Worm (Caenorhabditis elegans) whole organism, L3 larva: Measurements from ENCODE around the gene ZK84.5.

ENCODE experiments used
- R02D3.7 ChIP-seq: fragments of 150-350 bp; optimal IDR thresholded peaks from 2 replicates; lab custom pipeline; 2014; ENCODE audit warnings: missing biosample characterization, missing genetic modification characterization
- ZK546.5 ChIP-seq: sonication (generic microtip); optimal IDR thresholded peaks from 2 replicates; lab custom pipeline; 2017; ENCODE audit warnings: missing biosample characterization, missing genetic modification characterization
- aly-2 ChIP-seq: fragments of 150-350 bp; optimal IDR thresholded peaks from 2 replicates; lab custom pipeline; 2014; ENCODE audit warnings: missing biosample characterization, missing genetic modification characterization
- ama-1 ChIP-seq: fragments of 150-350 bp; optimal IDR thresholded peaks from 2 replicates; lab custom pipeline; 2018
- ceh-16 ChIP-seq: sonication (generic microtip); optimal IDR thresholded peaks from 2 replicates; lab custom pipeline; 2017; ENCODE audit warnings: missing biosample characterization, missing genetic modification characterization
- ceh-28 ChIP-seq: fragments of 150-350 bp; optimal IDR thresholded peaks from 2 replicates; lab custom pipeline; 2014; ENCODE audit warnings: missing biosample characterization, missing genetic modification reagents, missing genetic modification characterization
- ceh-9 ChIP-seq: sonication (generic microtip); optimal IDR thresholded peaks from 2 replicates; lab custom pipeline; 2018; ENCODE audit warnings: missing biosample characterization, missing genetic modification characterization
- daf-12 ChIP-seq: fragments of 150-350 bp; optimal IDR thresholded peaks from 2 replicates; lab custom pipeline; 2014; ENCODE audit warnings: missing biosample characterization, missing genetic modification reagents, missing genetic modification characterization
- egl-5 ChIP-seq: fragments of 150-350 bp; optimal IDR thresholded peaks from 2 replicates; lab custom pipeline; 2017; ENCODE audit warnings: missing biosample characterization, missing genetic modification reagents, missing genetic modification characterization, inconsistent platforms
- elt-1 ChIP-seq: fragments of 150-350 bp; optimal IDR thresholded peaks from 2 replicates; lab custom pipeline; 2014; ENCODE audit warnings: missing biosample characterization, missing genetic modification characterization
- elt-2 ChIP-seq: sonication (generic microtip); optimal IDR thresholded peaks from 2 replicates; lab custom pipeline; 2016; ENCODE audit warnings: missing genetic modification reagents, mild to moderate bottlenecking, missing genetic modification characterization, missing compliant biosample characterization
- eor-1 ChIP-seq, 2 experiments: fragments of 150-350 bp; optimal IDR thresholded peaks; 2 replicates each; lab custom pipeline; 2014 to 2018; ENCODE audit warnings: missing biosample characterization in 2 of 2, missing genetic modification characterization in 2 of 2
- fkh-10 ChIP-seq: sonication (generic microtip); optimal IDR thresholded peaks from 2 replicates; lab custom pipeline; 2017; ENCODE audit warnings: missing biosample characterization, missing genetic modification reagents, missing genetic modification characterization
- fkh-2 ChIP-seq: fragments of 150-350 bp; optimal IDR thresholded peaks from 2 replicates; lab custom pipeline; 2014; ENCODE audit warnings: missing biosample characterization, missing genetic modification reagents, missing genetic modification characterization
- fos-1 ChIP-seq: fragments of 150-350 bp; optimal IDR thresholded peaks from 2 replicates; lab custom pipeline; 2014; ENCODE audit warnings: missing biosample characterization, missing genetic modification characterization
- hmg-11 ChIP-seq: sonication (generic microtip); optimal IDR thresholded peaks from 2 replicates; lab custom pipeline; 2016; ENCODE audit warnings: missing genetic modification characterization, missing compliant biosample characterization
- jun-1 ChIP-seq: fragments of 150-350 bp; optimal IDR thresholded peaks from 2 replicates; lab custom pipeline; 2014; ENCODE audit warnings: missing biosample characterization, missing genetic modification reagents, missing genetic modification characterization
- lin-15B ChIP-seq: fragments of 150-350 bp; optimal IDR thresholded peaks from 2 replicates; lab custom pipeline; 2014; ENCODE audit warnings: missing biosample characterization, missing genetic modification characterization
- lin-39 ChIP-seq: fragments of 150-350 bp; optimal IDR thresholded peaks from 2 replicates; lab custom pipeline; 2018; ENCODE audit warnings: missing biosample characterization, missing genetic modification reagents, missing genetic modification characterization
- lsy-12 ChIP-seq: sonication (generic microtip); optimal IDR thresholded peaks from 2 replicates; lab custom pipeline; 2016; ENCODE audit warnings: mild to moderate bottlenecking, missing genetic modification characterization, missing compliant biosample characterization
- mdl-1 ChIP-seq: fragments of 150-350 bp; optimal IDR thresholded peaks from 2 replicates; lab custom pipeline; 2014; ENCODE audit warnings: missing biosample characterization, missing genetic modification characterization
- mml-1 ChIP-seq: fragments of 150-350 bp; sonication (generic microtip); optimal IDR thresholded peaks from 3 replicates; lab custom pipeline; 2014; ENCODE audit warnings: missing biosample characterization, missing genetic modification characterization
- nfya-1 ChIP-seq: sonication (generic microtip); optimal IDR thresholded peaks from 2 replicates; lab custom pipeline; 2017; ENCODE audit warnings: missing genetic modification characterization, mild to moderate bottlenecking, missing compliant biosample characterization, antibody characterized with exemption, moderate library complexity; ENCODE audit not compliant: insufficient read depth
- nhr-11 ChIP-seq: fragments of 150-350 bp; optimal IDR thresholded peaks from 2 replicates; lab custom pipeline; 2014; ENCODE audit warnings: missing biosample characterization, missing genetic modification characterization
- nhr-12 ChIP-seq: fragments of 150-350 bp; optimal IDR thresholded peaks from 2 replicates; lab custom pipeline; 2014; ENCODE audit warnings: missing biosample characterization, missing genetic modification characterization
- nhr-23 ChIP-seq: fragments of 150-350 bp; optimal IDR thresholded peaks from 2 replicates; lab custom pipeline; 2014; ENCODE audit warnings: missing biosample characterization, missing genetic modification reagents, missing genetic modification characterization
- nhr-237 ChIP-seq: fragments of 150-350 bp; optimal IDR thresholded peaks from 2 replicates; lab custom pipeline; 2014; ENCODE audit warnings: missing biosample characterization, missing genetic modification characterization
- nhr-25 ChIP-seq: sonication (generic microtip); optimal IDR thresholded peaks from 2 replicates; lab custom pipeline; 2017; ENCODE audit warnings: missing biosample characterization, missing genetic modification characterization
- nhr-28 ChIP-seq: fragments of 150-350 bp; optimal IDR thresholded peaks from 2 replicates; lab custom pipeline; 2014; ENCODE audit warnings: missing biosample characterization, missing genetic modification characterization
- nhr-43 ChIP-seq: sonication (generic microtip); optimal IDR thresholded peaks from 2 replicates; lab custom pipeline; 2016; ENCODE audit warnings: mild to moderate bottlenecking, missing genetic modification characterization, missing compliant biosample characterization; ENCODE audit not compliant: poor library complexity, severe bottlenecking
- nhr-67 ChIP-seq: fragments of 150-350 bp; optimal IDR thresholded peaks from 2 replicates; lab custom pipeline; 2014; ENCODE audit warnings: missing biosample characterization, missing genetic modification characterization
- pha-4 ChIP-seq: fragments of 150-350 bp; optimal IDR thresholded peaks from 2 replicates; lab custom pipeline; 2014; ENCODE audit warnings: missing biosample characterization, missing genetic modification reagents, missing genetic modification characterization
- pqm-1 ChIP-seq: fragments of 150-350 bp; optimal IDR thresholded peaks from 2 replicates; lab custom pipeline; 2017; ENCODE audit warnings: missing biosample characterization, missing genetic modification characterization, inconsistent platforms
- sea-2 ChIP-seq: fragments of 150-350 bp; sonication (generic microtip); optimal IDR thresholded peaks from 4 replicates; lab custom pipeline; 2014; ENCODE audit warnings: missing biosample characterization, missing genetic modification reagents, missing genetic modification characterization
- skn-1 ChIP-seq: fragments of 150-350 bp; optimal IDR thresholded peaks from 2 replicates; lab custom pipeline; 2014; ENCODE audit warnings: missing biosample characterization, missing genetic modification characterization
- snpc-4 ChIP-seq: fragments of 150-350 bp; optimal IDR thresholded peaks from 2 replicates; lab custom pipeline; 2014; ENCODE audit warnings: missing biosample characterization, missing genetic modification characterization
- tbx-2 ChIP-seq: sonication (generic microtip); optimal IDR thresholded peaks from 2 replicates; lab custom pipeline; 2016; ENCODE audit warnings: mild to moderate bottlenecking, missing genetic modification characterization, missing compliant biosample characterization
- unc-39 ChIP-seq: sonication (generic microtip); optimal IDR thresholded peaks from 4 replicates; lab custom pipeline; 2017; ENCODE audit warnings: missing biosample characterization, missing genetic modification characterization
- unc-62 ChIP-seq: fragments of 150-350 bp; sonication (generic microtip); optimal IDR thresholded peaks from 4 replicates; lab custom pipeline; 2014; ENCODE audit warnings: missing biosample characterization, missing genetic modification reagents, missing genetic modification characterization
- zag-1 ChIP-seq: fragments of 150-350 bp; optimal IDR thresholded peaks from 2 replicates; lab custom pipeline; 2014; ENCODE audit warnings: missing biosample characterization, missing genetic modification characterization
- ztf-11 ChIP-seq: fragments of 150-350 bp; optimal IDR thresholded peaks from 2 replicates; lab custom pipeline; 2014; ENCODE audit warnings: missing biosample characterization, missing genetic modification characterization
- ztf-4 ChIP-seq: fragments of 150-350 bp; optimal IDR thresholded peaks from 2 replicates; lab custom pipeline; 2014; ENCODE audit warnings: missing biosample characterization, missing genetic modification characterization

The ZK84.5 gene

ce11 chrII:6055927-6056326, 39.6 kb upstream of the ZK84.5 start, which contains the start of gene R12C12.7:
R12C12.7 (minus strand) TSS chrII:6055985.
- no peak for TF ChIP-seq fos-1 (tag; lab: Kevin White, UChicago)
- peak; percentile 3 for TF ChIP-seq elt-2 (tag; lab: Kevin White, UChicago)
- TF ChIP-seq pqm-1 (tag; lab: Kevin White, UChicago), result peak; percentile 79
- TF ChIP-seq nhr-23 (tag; lab: Kevin White, UChicago), result peak; percentile 4
- TF ChIP-seq nhr-67 (tag; lab: Kevin White, UChicago), result no peak
- TF ChIP-seq hmg-11 (tag; lab: Kevin White, UChicago), result no peak

- TF ChIP-seq nhr-67 (tag; lab: Kevin White, UChicago) (no peak), pqm-1 (tag; lab: Kevin White, UChicago) (peak; percentile 50), mdl-1 (tag; lab: Kevin White, UChicago) (no peak)
Observed at ce11 chrII:6050120-6050519, 33.8 kb upstream of the ZK84.5 start, which contains the start of gene gldc-1. gldc-1 (plus strand) TSS chrII:6050420.

ce11 chrII:6049546-6049945, 33.2 kb upstream of the ZK84.5 start:
- peak; percentile 89 for TF ChIP-seq elt-2 (tag; lab: Kevin White, UChicago)
- TF ChIP-seq pqm-1 (tag; lab: Kevin White, UChicago), result peak; percentile 79
- TF ChIP-seq jun-1 (tag; lab: Kevin White, UChicago), result no peak
- TF ChIP-seq sea-2 (GFP tag; lab: Kevin White, UChicago), result no peak
- no peak for TF ChIP-seq fkh-2 (tag; lab: Kevin White, UChicago)
- TF ChIP-seq tbx-2, result no peak
- no peak for TF ChIP-seq mdl-1 (tag; lab: Kevin White, UChicago)

- peak; percentile 83 for TF ChIP-seq pha-4
- TF ChIP-seq zag-1, result no peak
- TF ChIP-seq ztf-4 (tag; lab: Kevin White, UChicago), result no peak
- peak; percentile 70 for TF ChIP-seq hmg-11 (tag; lab: Kevin White, UChicago)
- no peak for TF ChIP-seq elt-1 (tag; lab: Kevin White, UChicago)
- TF ChIP-seq snpc-4, result peak; percentile 87
- TF ChIP-seq eor-1 (tag; optimal IDR thresholded peaks at IDR 0.05; lab: Kevin White, UChicago), result no peak
- no peak for TF ChIP-seq ztf-11 (tag; lab: Kevin White, UChicago)
- peak; percentile 67 for TF ChIP-seq R02D3.7 (tag; lab: Kevin White, UChicago)
- peak; percentile 85 for TF ChIP-seq nhr-43 (tag; lab: Kevin White, UChicago)
- TF ChIP-seq fkh-2 (tag; lab: Kevin White, UChicago), result no peak
- no peak for TF ChIP-seq nhr-28 (tag; lab: Kevin White, UChicago)
- TF ChIP-seq skn-1 (tag; lab: Kevin White, UChicago), result peak; percentile 40
- no peak for TF ChIP-seq ceh-9 (tag; lab: Kevin White, UChicago)
- peak; percentile 79 for TF ChIP-seq lsy-12 (tag; lab: Kevin White, UChicago)
- TF ChIP-seq egl-5 (tag; lab: Kevin White, UChicago), result peak; percentile 20
- TF ChIP-seq sea-2 (GFP tag; lab: Kevin White, UChicago), result no peak
- peak; percentile 90 for TF ChIP-seq nhr-23 (tag; lab: Kevin White, UChicago)
- peak; percentile 62 for TF ChIP-seq ceh-28 (tag; lab: Kevin White, UChicago)
- no peak for TF ChIP-seq fos-1 (tag; lab: Kevin White, UChicago)
- no peak for TF ChIP-seq nhr-237 (tag; lab: Kevin White, UChicago)
- no peak for TF ChIP-seq unc-62 (GFP tag; lab: Kevin White, UChicago)
- peak; percentile 59 for TF ChIP-seq elt-2 (tag; lab: Kevin White, UChicago)
- no peak for TF ChIP-seq daf-12 (tag; lab: Kevin White, UChicago)
- TF ChIP-seq nhr-25 (tag; lab: Kevin White, UChicago), result peak; percentile 74
- TF ChIP-seq fkh-10 (GFP tag; lab: Kevin White, UChicago), result peak; percentile 16
- no peak for TF ChIP-seq ama-1 (lab: Kevin White, UChicago)
- TF ChIP-seq nhr-12 (tag; lab: Kevin White, UChicago), result no peak
- no peak for TF ChIP-seq ceh-16 (tag; lab: Kevin White, UChicago)
- TF ChIP-seq nhr-67 (tag; lab: Kevin White, UChicago), result no peak
- peak; percentile 20 for TF ChIP-seq ZK546.5 (tag; lab: Kevin White, UChicago)
- peak; percentile 1 for TF ChIP-seq aly-2 (tag; lab: Kevin White, UChicago)
- TF ChIP-seq unc-39 (tag; lab: Kevin White, UChicago), result no peak
- peak; percentile 35 for TF ChIP-seq nhr-11 (tag; lab: Kevin White, UChicago)
- no peak for TF ChIP-seq mml-1 (tag; lab: Kevin White, UChicago)
- peak; percentile 76 for TF ChIP-seq tbx-2
- peak; percentile 84 for TF ChIP-seq lin-15B (tag; lab: Kevin White, UChicago)
- peak; percentile 76 for TF ChIP-seq nfya-1 (tag; lab: Kevin White, UChicago)
- TF ChIP-seq jun-1 (tag; lab: Kevin White, UChicago), result peak; percentile 52
- TF ChIP-seq lin-39 (tag; lab: Kevin White, UChicago), result peak; percentile 18
- TF ChIP-seq, all 47 proteins: peak for 21
Observed at ce11 chrII:6047639-6048159, 31.4 kb upstream of the ZK84.5 start, which contains the start of the genes R12C12.6 and ran-5. R12C12.6 (minus strand) TSS chrII:6047867. ran-5 (plus strand) TSS chrII:6048109.
